Worm (Caenorhabditis elegans): ENCODE results near the gene ruvb-1.

ruvb-1 gene

DNA sequence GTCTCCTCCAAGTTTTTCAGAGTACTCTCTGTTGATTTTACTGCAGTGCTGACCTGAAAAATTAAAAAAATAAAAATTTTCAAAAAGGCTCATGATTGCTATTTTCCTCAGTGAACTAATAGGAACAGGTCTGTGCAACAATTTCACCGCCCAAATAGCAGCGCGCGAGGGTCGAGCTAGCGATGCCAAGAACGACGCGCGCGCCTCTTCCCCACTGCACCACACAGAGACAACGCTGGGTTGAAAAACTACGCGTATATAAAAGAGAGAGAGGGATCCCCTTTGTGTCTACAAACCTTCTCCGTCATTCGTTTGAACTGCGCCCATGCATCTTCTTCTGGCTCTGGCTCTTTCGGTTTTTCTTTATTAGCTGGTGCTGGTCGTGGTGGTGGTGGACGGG is 10.5 kb downstream of the ruvb-1 start (continued):
- peak; percentile 85 for TF ChIP-seq Y48G9A.11 (GFP tag; IDR thresholded peaks at IDR 0.05)
- no peak for TF ChIP-seq T20F7.1 (GFP tag; optimal IDR thresholded peaks at IDR 0.05)
- no peak for TF ChIP-seq fkh-10 (GFP tag; optimal IDR thresholded peaks at IDR 0.05)

DNA sequence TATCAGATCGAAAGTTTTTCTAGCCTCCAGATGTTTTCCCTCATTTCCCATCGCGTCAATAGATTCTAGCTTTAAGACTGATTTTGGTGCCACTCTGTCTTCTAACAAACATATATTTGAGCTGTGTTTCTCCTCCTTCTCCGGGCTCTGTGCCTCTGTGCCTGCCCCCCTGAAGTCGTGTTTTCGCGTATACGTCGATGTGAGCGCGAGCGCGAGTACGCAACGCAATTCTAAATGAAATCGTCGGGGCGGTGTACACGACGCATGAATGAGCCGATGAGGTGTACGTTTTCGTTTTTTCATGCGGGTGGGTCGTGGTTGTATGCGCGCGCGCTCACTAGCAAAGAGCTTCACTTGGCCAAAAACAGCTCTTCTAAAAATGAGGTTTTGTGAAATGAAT is 14.7 kb downstream of the ruvb-1 start:
- TF ChIP-seq F44E2.7 (GFP tag; IDR thresholded peaks at IDR 0.05) (0 out of 2 replicates have a peak, but pooled peaks have one; percentile 43), lin-15B (tag; optimal IDR thresholded peaks at IDR 0.05) (no peak), mxl-2 (GFP tag; conservative IDR thresholded peaks at IDR 0.05) (no peak), D1046.2 (GFP tag; IDR thresholded peaks at IDR 0.05) (0 out of 2 replicates have a peak, but pooled peaks have one; percentile 67), egl-43 (GFP tag; IDR thresholded peaks at IDR 0.05) (peak; percentile 56; the same call in 1 of the 2 replicates)

DNA sequence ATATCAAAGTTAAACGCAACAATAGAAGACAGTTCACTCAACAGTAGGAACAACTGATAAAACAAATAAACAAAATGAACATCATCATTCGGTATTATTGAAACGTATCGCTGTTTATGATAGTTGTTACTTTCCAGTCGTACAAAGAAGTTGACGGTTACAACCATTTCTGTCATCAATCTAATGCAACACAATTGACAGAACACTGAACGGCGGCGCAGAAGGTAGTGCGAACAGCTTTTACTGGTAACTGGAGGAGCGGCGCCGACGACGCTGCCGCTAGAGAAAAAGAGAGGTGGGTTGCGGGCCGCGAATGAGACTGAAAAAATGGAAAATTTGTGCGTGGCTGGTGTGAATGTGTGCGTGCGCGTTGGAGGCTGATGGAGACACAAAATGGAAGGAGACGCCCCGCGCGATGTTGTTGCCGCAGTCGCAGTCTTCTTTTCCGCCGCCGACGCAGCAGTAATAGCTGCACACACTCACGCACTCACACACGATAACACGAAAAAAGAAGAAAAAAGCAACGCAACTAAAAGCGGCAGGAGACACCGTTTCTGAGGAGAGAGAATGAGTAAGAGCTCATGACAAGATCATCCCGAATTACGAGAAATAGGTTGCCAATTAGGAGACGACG is 16.3 kb downstream of the ruvb-1 start:
- TF ChIP-seq nhr-77 (tag; optimal IDR thresholded peaks at IDR 0.05) (no peak), rbr-2 (tag; optimal IDR thresholded peaks at IDR 0.05) (peak; percentile 29), hlh-11 (tag; optimal IDR thresholded peaks at IDR 0.05) (no peak), nhr-42 (GFP tag; IDR thresholded peaks at IDR 0.05) (no peak), spr-1 (tag; optimal IDR thresholded peaks at IDR 0.05) (no peak), unc-62 (GFP tag; optimal IDR thresholded peaks at IDR 0.05 in 1 of 2) (peak in 1 of 2 experiments; percentile 96), unc-62 (tag; optimal IDR thresholded peaks at IDR 0.05) (no peak), lsy-2 (tag; optimal IDR thresholded peaks at IDR 0.05) (no peak), nhr-6 (tag; optimal IDR thresholded peaks at IDR 0.05) (no peak), lin-38 (GFP tag; IDR thresholded peaks at IDR 0.05) (no peak), Y5F2A.4 (GFP tag; optimal IDR thresholded peaks at IDR 0.05) (no peak), ztf-7 (tag; optimal IDR thresholded peaks at IDR 0.05) (no peak), ces-1 (GFP tag; optimal IDR thresholded peaks at IDR 0.05) (no peak), lin-1 (GFP tag; IDR thresholded peaks at IDR 0.05) (no peak), lin-39 (tag; optimal IDR thresholded peaks at IDR 0.05) (no peak), fos-1 (tag; optimal IDR thresholded peaks at IDR 0.05) (no peak), attf-4 (tag; optimal IDR thresholded peaks at IDR 0.05) (no peak), F26F4.8 (GFP tag; conservative IDR thresholded peaks at IDR 0.05) (no peak), nhr-76 (tag; optimal IDR thresholded peaks at IDR 0.05) (no peak), nhr-102 (tag; optimal IDR thresholded peaks at IDR 0.05) (no peak), set-16 (GFP tag; IDR thresholded peaks at IDR 0.05) (peak; percentile 57; the same call in 1 of the 2 replicates), hmg-1.1 (GFP tag; IDR thresholded peaks at IDR 0.05) (peak; percentile 34; the same call in 1 of the 2 replicates), daf-12 (tag; optimal IDR thresholded peaks at IDR 0.05) (no peak), zag-1 (tag; optimal IDR thresholded peaks at IDR 0.05) (no peak), mxl-3 (GFP tag; optimal IDR thresholded peaks at IDR 0.05) (no peak), F44E2.7 (GFP tag; IDR thresholded peaks at IDR 0.05) (no peak), cey-2 (tag; optimal IDR thresholded peaks at IDR 0.05; ENCODE audit: borderline replicate concordance, insufficient read depth) (no peak), D1046.2 (GFP tag; IDR thresholded peaks at IDR 0.05) (0 out of 2 replicates have a peak, but pooled peaks have one; percentile 4), nhr-28 (tag; optimal IDR thresholded peaks at IDR 0.05) (no peak), pha-4 (GFP tag; IDR thresholded peaks at IDR 0.05) (no peak), pha-4 (tag; optimal IDR thresholded peaks at IDR 0.05) (no peak), dpl-1 (GFP tag; optimal IDR thresholded peaks at IDR 0.05) (no peak), ZK546.5 (tag; optimal IDR thresholded peaks at IDR 0.05) (no peak), dve-1 (tag; optimal IDR thresholded peaks at IDR 0.05; ENCODE audit: insufficient read depth) (no peak), lin-13 (GFP tag; optimal IDR thresholded peaks at IDR 0.05) (no peak), egl-43 (GFP tag; IDR thresholded peaks at IDR 0.05) (0 out of 2 replicates have a peak, but pooled peaks have one; percentile 62), lir-3 (tag; optimal IDR thresholded peaks at IDR 0.05) (no peak), Y105C5A.15 (GFP tag; IDR thresholded peaks at IDR 0.05) (no peak), tag-97 (GFP tag; IDR thresholded peaks at IDR 0.05) (no peak)

All from whole organism, L4 larva.